Fruit fly (Drosophila melanogaster): Measurements from ENCODE around the gene fit.

- no peak for TF ChIP-seq psq (GFP tag; optimal IDR thresholded peaks at IDR 0.05)
- TF ChIP-seq usp (GFP tag; optimal IDR thresholded peaks at IDR 0.05) = no peak
- TF ChIP-seq N (GFP tag; optimal IDR thresholded peaks at IDR 0.05) = no peak
- no peak for TF ChIP-seq pan (optimal IDR thresholded peaks at IDR 0.05)
- no peak for TF ChIP-seq h (GFP tag; optimal IDR thresholded peaks at IDR 0.05)
- TF ChIP-seq Vsx2 (GFP tag; optimal IDR thresholded peaks at IDR 0.05; ENCODE audit: partially characterized antibody) = no peak
- TF ChIP-seq sv (GFP tag; optimal IDR thresholded peaks at IDR 0.05) = no peak
- no peak for TF ChIP-seq dl (GFP tag; optimal IDR thresholded peaks at IDR 0.05; ENCODE audit: insufficient read depth in 1 of 2, partially characterized antibody in 2 of 2)
- TF ChIP-seq Hnf4 (GFP tag; optimal IDR thresholded peaks at IDR 0.05) = no peak
- no peak for TF ChIP-seq OdsH (GFP tag; optimal IDR thresholded peaks at IDR 0.05)
- TF ChIP-seq woc (GFP tag; optimal IDR thresholded peaks at IDR 0.05) = no peak
- no peak for TF ChIP-seq fru (GFP tag; optimal IDR thresholded peaks at IDR 0.05)
- no peak for TF ChIP-seq br (GFP tag; optimal IDR thresholded peaks at IDR 0.05)
Measured at dm6 chr3R:21880510-21880909, 3.7 kb downstream of the fit start, which contains the start of gene CG31465.

All from whole organism, wandering third instar larva.